Fruit fly (Drosophila melanogaster) whole organism, embryonic: ENCODE measurements around the gene ps.

Experiments
- Atf6 ChIP-seq: fragments of 200-800 bp; sonication (Bioruptor generic); IDR thresholded peaks from 2 replicates; pipeline ENCODE4 v1.3.6; 2022; ENCODE audit warnings: missing biosample characterization, missing genetic modification characterization
- BEAF-32 ChIP-seq: fragments of 200-800 bp; sonication (Bioruptor generic); optimal IDR thresholded peaks from 3 replicates; lab custom pipeline; 2017; ENCODE audit warnings: missing biosample characterization, missing genetic modification characterization, mild to moderate bottlenecking, moderate library complexity, missing genetic modification reagents
- Blimp-1 ChIP-seq: fragments of 200-800 bp; sonication (Bioruptor generic); optimal IDR thresholded peaks from 3 replicates; lab custom pipeline; 2018; ENCODE audit warnings: missing biosample characterization, missing genetic modification characterization, mild to moderate bottlenecking, moderate library complexity, missing genetic modification reagents
- CG10321 ChIP-seq: fragments of 200-800 bp; sonication (Bioruptor generic); IDR thresholded peaks from 2 replicates; pipeline ENCODE4 v1.3.6; 2022; ENCODE audit warnings: missing biosample characterization, missing genetic modification characterization
- CG10654 ChIP-seq: fragments of 200-800 bp; sonication (Bioruptor generic); optimal IDR thresholded peaks from 2 replicates; lab custom pipeline; 2016; ENCODE audit warnings: missing biosample characterization, missing genetic modification characterization
- CG10959 ChIP-seq: fragments of 200-800 bp; sonication (Bioruptor generic); IDR thresholded peaks from 2 replicates; pipeline ENCODE4 v1.3.6; 2022; ENCODE audit warnings: missing biosample characterization, missing genetic modification characterization
- CG12659 ChIP-seq: fragments of 200-800 bp; sonication (Bioruptor generic); optimal IDR thresholded peaks from 3 replicates; lab custom pipeline; 2017; ENCODE audit warnings: mild to moderate bottlenecking, missing biosample characterization, missing genetic modification reagents, missing genetic modification characterization
- CG1647 ChIP-seq: fragments of 200-800 bp; sonication (Bioruptor generic); optimal IDR thresholded peaks from 3 replicates; lab custom pipeline; 2016; ENCODE audit warnings: missing biosample characterization, missing genetic modification characterization
- CG1792 ChIP-seq: fragments of 200-800 bp; sonication (Bioruptor generic); optimal IDR thresholded peaks from 2 replicates; lab custom pipeline; 2016; ENCODE audit warnings: missing biosample characterization, missing genetic modification characterization
- CG33213 ChIP-seq: fragments of 200-800 bp; sonication (Bioruptor generic); optimal IDR thresholded peaks from 3 replicates; lab custom pipeline; 2016; ENCODE audit warnings: missing biosample characterization, missing genetic modification characterization
- CG3847 ChIP-seq: fragments of 200-800 bp; sonication (Bioruptor generic); IDR thresholded peaks from 2 replicates; pipeline ENCODE4 v1.3.6; 2022; ENCODE audit warnings: missing biosample characterization, missing genetic modification characterization
- CG4730 ChIP-seq: fragments of 200-800 bp; sonication (Bioruptor generic); IDR thresholded peaks from 2 replicates; pipeline ENCODE4 v1.3.6; 2022; ENCODE audit warnings: missing biosample characterization, missing genetic modification characterization
- CG5180 ChIP-seq: fragments of 200-800 bp; sonication (Bioruptor generic); optimal IDR thresholded peaks from 3 replicates; lab custom pipeline; 2017; ENCODE audit warnings: missing biosample characterization, missing genetic modification characterization, mild to moderate bottlenecking, moderate library complexity, missing genetic modification reagents
- CG5245 ChIP-seq: fragments of 200-800 bp; sonication (Bioruptor generic); optimal IDR thresholded peaks from 3 replicates; lab custom pipeline; 2016; ENCODE audit warnings: missing biosample characterization, missing genetic modification characterization
- CG6791 ChIP-seq: fragments of 200-800 bp; sonication (Bioruptor generic); IDR thresholded peaks from 3 replicates; pipeline ENCODE4 v1.3.6; 2022; ENCODE audit warnings: missing biosample characterization, missing genetic modification characterization; ENCODE audit not compliant: partially characterized antibody
- CG8089 ChIP-seq: fragments of 200-800 bp; sonication (Bioruptor generic); optimal IDR thresholded peaks from 3 replicates; lab custom pipeline; 2016; ENCODE audit warnings: missing biosample characterization, missing genetic modification characterization
- CG8478 ChIP-seq: fragments of >200 bp; optimal IDR thresholded peaks from 2 replicates; lab custom pipeline; 2018
- CG9437 ChIP-seq: fragments of 200-800 bp; sonication (Bioruptor generic); optimal IDR thresholded peaks from 2 replicates; lab custom pipeline; 2018; ENCODE audit warnings: missing biosample characterization, mild to moderate bottlenecking, missing genetic modification characterization
- CG9727 ChIP-seq: fragments of 200-800 bp; sonication (Bioruptor generic); optimal IDR thresholded peaks from 3 replicates; lab custom pipeline; 2017; ENCODE audit warnings: missing biosample characterization, mild to moderate bottlenecking, missing genetic modification characterization
- D ChIP-seq, 2 experiments: fragments of 200-800 bp in 1 of 2; fragments of >200 bp in 1 of 2; sonication (Bioruptor generic) in 1 of 2; optimal IDR thresholded peaks; 2 replicates in 1 of 2; 3 replicates in 1 of 2; lab custom pipeline; 2017; ENCODE audit warnings: mild to moderate bottlenecking in 1 of 2, missing biosample characterization in 1 of 2, missing genetic modification characterization in 1 of 2, missing genetic modification reagents in 1 of 2
- Dip3 ChIP-seq: fragments of 200-800 bp; sonication (Bioruptor generic); optimal IDR thresholded peaks from 3 replicates; lab custom pipeline; 2016; ENCODE audit warnings: missing biosample characterization, missing genetic modification characterization
- ERR ChIP-seq: fragments of 200-800 bp; sonication (Bioruptor generic); optimal IDR thresholded peaks from 2 replicates; lab custom pipeline; 2016; ENCODE audit warnings: missing biosample characterization, missing genetic modification characterization
- Eip74EF ChIP-seq, 2 experiments: fragments of 200-800 bp in 1 of 2; fragments of >200 bp in 1 of 2; sonication (Bioruptor generic) in 1 of 2; optimal IDR thresholded peaks; 2 replicates each; lab custom pipeline; 2017 to 2019; ENCODE audit warnings: missing biosample characterization in 2 of 2, missing genetic modification characterization in 2 of 2, mild to moderate bottlenecking in 1 of 2, moderate library complexity in 1 of 2
- HLH54F ChIP-seq: fragments of 200-800 bp; sonication (Bioruptor generic); optimal IDR thresholded peaks from 3 replicates; lab custom pipeline; 2016; ENCODE audit warnings: missing biosample characterization, missing genetic modification characterization
- MESR4 ChIP-seq: fragments of 200-800 bp; sonication (Bioruptor generic); optimal IDR thresholded peaks from 2 replicates; lab custom pipeline; 2018; ENCODE audit warnings: missing biosample characterization, mild to moderate bottlenecking, missing genetic modification characterization, moderate library complexity
- Med ChIP-seq: fragments of 200-800 bp; sonication (Bioruptor generic); peaks from one replicate; lab custom pipeline; 2016; ENCODE audit warnings: missing biosample characterization, missing genetic modification characterization, mild to moderate bottlenecking, inconsistent platforms, moderate library complexity
- NC2β ChIP-seq: fragments of 200-800 bp; sonication (Bioruptor generic); optimal IDR thresholded peaks from 2 replicates; lab custom pipeline; 2016; ENCODE audit warnings: missing biosample characterization, missing genetic modification characterization
- NfI ChIP-seq: fragments of 200-800 bp; sonication (Bioruptor generic); optimal IDR thresholded peaks from 3 replicates; lab custom pipeline; 2018; ENCODE audit warnings: missing biosample characterization, mild to moderate bottlenecking, missing genetic modification characterization, moderate library complexity
- Oaz ChIP-seq: fragments of 200-800 bp; sonication (Bioruptor generic); IDR thresholded peaks from 2 replicates; pipeline ENCODE4 v1.3.6; 2022; ENCODE audit warnings: missing biosample characterization, missing genetic modification characterization
- PHDP ChIP-seq: fragments of 200-800 bp; sonication (Bioruptor generic); optimal IDR thresholded peaks from 3 replicates; lab custom pipeline; 2018; ENCODE audit warnings: missing biosample characterization, mild to moderate bottlenecking, missing genetic modification characterization, moderate library complexity
- YL-1 ChIP-seq: fragments of 200-800 bp; sonication (Bioruptor generic); optimal IDR thresholded peaks from 3 replicates; lab custom pipeline; 2017; ENCODE audit warnings: missing biosample characterization, mild to moderate bottlenecking, missing genetic modification characterization
- chif ChIP-seq, 2 experiments: fragments of 200-800 bp; sonication (Bioruptor generic); optimal IDR thresholded peaks; 3 replicates each; lab custom pipeline; 2016; ENCODE audit warnings: missing biosample characterization in 2 of 2, missing genetic modification characterization in 2 of 2
- dan ChIP-seq: fragments of 200-800 bp; sonication (Bioruptor generic); IDR thresholded peaks from 2 replicates; pipeline ENCODE4 v1.3.6; 2022; ENCODE audit warnings: missing biosample characterization, missing genetic modification characterization
- dimm ChIP-seq: fragments of 200-800 bp; sonication (Bioruptor generic); IDR thresholded peaks from 2 replicates; pipeline ENCODE4 v1.3.6; 2022; ENCODE audit warnings: missing biosample characterization, missing genetic modification characterization
- dpn ChIP-seq, 2 experiments: fragments of 200-800 bp; sonication (Bioruptor generic); optimal IDR thresholded peaks; 3 replicates each; lab custom pipeline; 2016; ENCODE audit warnings: missing biosample characterization in 2 of 2, missing genetic modification characterization in 2 of 2
- gsb-n ChIP-seq: fragments of 200-800 bp; sonication (Bioruptor generic); optimal IDR thresholded peaks from 3 replicates; lab custom pipeline; 2018; ENCODE audit warnings: missing biosample characterization, mild to moderate bottlenecking, missing genetic modification characterization
- insv ChIP-seq, 2 experiments: fragments of 200-800 bp; sonication (Bioruptor generic); optimal IDR thresholded peaks; 3 replicates each; lab custom pipeline; 2016 to 2018; ENCODE audit warnings: missing biosample characterization in 2 of 2, missing genetic modification characterization in 2 of 2
- run ChIP-seq: fragments of 200-800 bp; sonication (Bioruptor generic); optimal IDR thresholded peaks from 3 replicates; lab custom pipeline; 2018; ENCODE audit warnings: missing biosample characterization, mild to moderate bottlenecking, missing genetic modification characterization
- scrt ChIP-seq: fragments of 200-800 bp; sonication (Bioruptor generic); optimal IDR thresholded peaks from 2 replicates; lab custom pipeline; 2018; ENCODE audit warnings: missing biosample characterization, mild to moderate bottlenecking, missing genetic modification characterization, moderate library complexity
- sd ChIP-seq: fragments of 200-800 bp; sonication (Bioruptor generic); optimal IDR thresholded peaks from 3 replicates; lab custom pipeline; 2018; ENCODE audit warnings: missing biosample characterization, mild to moderate bottlenecking, missing genetic modification characterization, moderate library complexity
- tio ChIP-seq: fragments of 200-800 bp; sonication (Bioruptor generic); optimal IDR thresholded peaks from 2 replicates; lab custom pipeline; 2017; ENCODE audit warnings: missing biosample characterization, missing genetic modification characterization, inconsistent platforms
- usp ChIP-seq: fragments of >200 bp; optimal IDR thresholded peaks from 2 replicates; lab custom pipeline; 2017; ENCODE audit warnings: missing biosample characterization, missing genetic modification characterization
- vnd ChIP-seq: fragments of 200-800 bp; sonication (Bioruptor generic); IDR thresholded peaks from 3 replicates; pipeline ENCODE4 v1.3.6; 2022; ENCODE audit warnings: missing biosample characterization, missing genetic modification characterization; ENCODE audit not compliant: partially characterized antibody
- z ChIP-seq: fragments of 200-800 bp; sonication (Bioruptor generic); IDR thresholded peaks from 3 replicates; pipeline ENCODE4 v1.3.6; 2022; ENCODE audit warnings: missing biosample characterization, missing genetic modification characterization
- zfh1 ChIP-seq: fragments of 200-800 bp; sonication (Bioruptor generic); IDR thresholded peaks from 3 replicates; pipeline ENCODE4 v1.3.6; 2022; ENCODE audit warnings: missing biosample characterization, missing genetic modification characterization

ps gene

DNA sequence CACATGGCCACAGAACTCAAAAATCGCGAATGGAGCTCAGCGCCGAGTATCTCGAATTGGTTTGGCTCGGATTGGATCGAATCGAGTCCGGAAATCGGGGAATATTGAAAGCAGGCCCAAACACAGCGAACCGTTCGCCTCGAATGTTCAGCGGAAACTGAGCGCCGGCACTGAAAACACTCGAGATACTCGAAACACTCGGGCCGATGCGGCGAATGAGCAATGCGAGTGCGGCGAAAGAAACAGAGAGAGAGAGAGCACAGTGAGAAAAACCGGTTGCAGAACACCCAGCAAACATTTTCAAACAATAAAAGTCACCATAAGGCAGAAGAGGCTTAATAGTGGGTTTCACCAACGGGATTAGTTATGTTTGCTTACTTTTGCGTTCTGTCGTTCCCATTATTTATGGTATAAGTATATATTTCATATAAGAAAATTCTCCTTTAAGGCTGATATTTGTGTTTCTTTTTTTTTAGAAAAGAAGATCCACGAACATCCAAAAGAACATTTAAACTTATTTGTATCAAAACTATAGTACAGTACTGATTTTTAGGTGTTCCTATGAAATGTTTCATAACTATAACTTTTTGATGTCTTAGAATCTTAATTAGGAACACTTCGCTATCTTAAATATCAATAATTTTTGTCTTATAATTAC is 23.2 kb upstream of the ps start, which contains the start of gene FER (continued):
- peak; percentile 99 for TF ChIP-seq z (GFP tag; lab: Robert Waterston, UW)
- no peak for TF ChIP-seq CG9437 (GFP tag; lab: Kevin White, UChicago)
- no peak for TF ChIP-seq CG8089 (GFP tag; lab: Kevin White, UChicago)
- TF ChIP-seq CG8478 (lab: Kevin White, UChicago) = no peak
- peak; percentile 47; the same call in 1 of the 3 replicates for TF ChIP-seq vnd (GFP tag; lab: Robert Waterston, UW)
- TF ChIP-seq dimm (GFP tag; lab: Robert Waterston, UW) = no peak
- TF ChIP-seq Dip3 (GFP tag; lab: Kevin White, UChicago) = no peak
- TF ChIP-seq zfh1 (GFP tag; lab: Robert Waterston, UW) = peak; percentile 59; the same call in 1 of the 3 replicates
- peak; percentile 46 for TF ChIP-seq Atf6 (GFP tag; lab: Robert Waterston, UW)
- TF ChIP-seq gsb-n = no peak
- no peak for TF ChIP-seq CG10654 (GFP tag; lab: Kevin White, UChicago)
- TF ChIP-seq CG4730 (GFP tag; lab: Robert Waterston, UW) = no peak
- TF ChIP-seq ERR (GFP tag; lab: Kevin White, UChicago) = peak; percentile 36
- no peak for TF ChIP-seq dan (GFP tag; lab: Robert Waterston, UW)
- no peak for TF ChIP-seq run
- peak; percentile 53; the same call in 2 of the 3 replicates for TF ChIP-seq CG6791 (GFP tag; lab: Robert Waterston, UW)
- no peak for TF ChIP-seq BEAF-32 (GFP tag; lab: Kevin White, UChicago)
- TF ChIP-seq CG10959 (GFP tag; lab: Robert Waterston, UW) = no peak
- TF ChIP-seq insv (GFP tag; optimal IDR thresholded peaks at IDR 0.05; lab: Kevin White, UChicago) = peak in 1 of 2 experiments; percentile 47
- no peak for TF ChIP-seq usp (GFP tag; lab: Kevin White, UChicago)
- peak; percentile 0 for TF ChIP-seq HLH54F (GFP tag; lab: Kevin White, UChicago)
- TF ChIP-seq Eip74EF (GFP tag; optimal IDR thresholded peaks at IDR 0.05; lab: Kevin White, UChicago) = peak in 1 of 2 experiments; percentile 84
- TF ChIP-seq Med = peak; percentile 94
- TF ChIP-seq Oaz (GFP tag; lab: Robert Waterston, UW) = no peak
- TF ChIP-seq MESR4 = peak; percentile 2
- TF ChIP-seq sd = peak; percentile 34
- TF ChIP-seq PHDP (tag; lab: Kevin White, UChicago) = peak; percentile 50
- no peak for TF ChIP-seq CG9727
- no peak for TF ChIP-seq D (optimal IDR thresholded peaks at IDR 0.05; lab: Kevin White, UChicago)
- TF ChIP-seq D (GFP tag; optimal IDR thresholded peaks at IDR 0.05; lab: Kevin White, UChicago) = no peak
- TF ChIP-seq CG10321 (GFP tag; lab: Robert Waterston, UW) = no peak
- peak in 1 of 2 experiments; percentile 12 for TF ChIP-seq chif (GFP tag; optimal IDR thresholded peaks at IDR 0.05; lab: Kevin White, UChicago)
- TF ChIP-seq scrt = peak; percentile 57
- TF ChIP-seq dpn (GFP tag; optimal IDR thresholded peaks at IDR 0.05; lab: Kevin White, UChicago) = peak; percentile 19 to 31
- no peak for TF ChIP-seq CG5245
- TF ChIP-seq tio (GFP tag; lab: Kevin White, UChicago) = no peak
- no peak for TF ChIP-seq CG1792 (GFP tag; lab: Kevin White, UChicago)
- TF ChIP-seq NC2β (GFP tag; lab: Kevin White, UChicago) = no peak
- TF ChIP-seq CG1647 = peak; percentile 44
- peak; percentile 34 for TF ChIP-seq CG33213
- peak; percentile 3 for TF ChIP-seq Blimp-1 (GFP tag; lab: Kevin White, UChicago)
- no peak for TF ChIP-seq CG3847
- no peak for TF ChIP-seq YL-1
- peak; percentile 59 for TF ChIP-seq NfI (GFP tag; lab: Kevin White, UChicago)
- peak; percentile 55 for TF ChIP-seq CG5180
- TF ChIP-seq CG12659 = no peak
